Fruit fly (Drosophila melanogaster): ENCODE data around the gene Dip-B.
A peak's percentile ranks its signal among the peaks of the same experiment; 100 is the strongest.

Dip-B gene

DNA sequence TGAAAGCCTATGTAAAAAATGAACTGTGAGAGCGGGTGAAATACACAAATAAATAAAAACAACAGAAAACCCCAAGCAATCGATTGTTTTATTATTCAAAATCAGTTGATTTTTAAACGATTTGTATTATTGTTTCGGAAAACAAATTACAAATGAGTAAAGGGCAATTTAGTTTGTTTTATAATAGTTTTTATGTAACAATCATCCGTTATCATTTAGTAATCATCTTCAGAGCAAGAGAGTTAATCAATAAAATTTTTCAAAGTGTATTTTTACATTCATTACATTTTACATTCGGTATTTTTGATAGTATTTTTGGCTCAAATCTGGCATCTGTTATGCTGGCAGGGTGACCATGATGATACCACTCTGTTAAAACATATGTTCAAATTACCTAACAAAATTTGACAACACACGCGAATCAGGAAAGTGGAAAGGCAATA lies 2.8 kb upstream of the Dip-B start, which contains the start of the genes CG42375 and CG9288 (continued):
- TF ChIP-seq vnd (GFP tag; IDR thresholded peaks at IDR 0.05; ENCODE audit: partially characterized antibody) (no peak), CG17361 (GFP tag; IDR thresholded peaks at IDR 0.05) (peak; percentile 80), ATbp (GFP tag; optimal IDR thresholded peaks at IDR 0.05) (peak; percentile 60), Sry-δ (GFP tag; optimal IDR thresholded peaks at IDR 0.05) (peak; percentile 33), Stat92E (GFP tag; optimal IDR thresholded peaks at IDR 0.05) (no peak), CG13624 (GFP tag; optimal IDR thresholded peaks at IDR 0.05) (peak; percentile 82), pan (optimal IDR thresholded peaks at IDR 0.05) (no peak), pan (GFP tag; optimal IDR thresholded peaks at IDR 0.05 in 1 of 2, IDR thresholded peaks at IDR 0.05 in 1 of 2) (peak in 1 of 2 experiments; percentile 75), CG6683 (GFP tag; optimal IDR thresholded peaks at IDR 0.05) (peak; percentile 54), Asciz (GFP tag; optimal IDR thresholded peaks at IDR 0.05) (peak; percentile 70), Gug (GFP tag; IDR thresholded peaks at IDR 0.05) (peak; percentile 44; the same call in 2 of the 4 replicates), ash1 (GFP tag; optimal IDR thresholded peaks at IDR 0.05) (no peak), CG9215 (GFP tag; IDR thresholded peaks at IDR 0.05) (no peak), nerfin-1 (tag; optimal IDR thresholded peaks at IDR 0.05) (peak; percentile 73), CG11093 (GFP tag; IDR thresholded peaks at IDR 0.05) (no peak), Fer1 (GFP tag; optimal IDR thresholded peaks at IDR 0.05) (peak; percentile 75), CG2129 (GFP tag; IDR thresholded peaks at IDR 0.05; ENCODE audit: partially characterized antibody) (no peak), CG7839 (tag; optimal IDR thresholded peaks at IDR 0.05) (peak; percentile 85), kah (GFP tag; optimal IDR thresholded peaks at IDR 0.05) (peak; percentile 17), grau (tag; optimal IDR thresholded peaks at IDR 0.05) (peak; percentile 28), CG18011 (GFP tag; optimal IDR thresholded peaks at IDR 0.05) (no peak), CG3407 (GFP tag; optimal IDR thresholded peaks at IDR 0.05) (peak; percentile 1), Six4 (GFP tag; optimal IDR thresholded peaks at IDR 0.05) (peak; percentile 34), CG18476 (GFP tag; optimal IDR thresholded peaks at IDR 0.05) (peak; percentile 68), bcd (GFP tag; optimal IDR thresholded peaks at IDR 0.05) (peak; percentile 52), hth (optimal IDR thresholded peaks at IDR 0.05) (no peak), tgo (GFP tag; IDR thresholded peaks at IDR 0.05) (peak; percentile 75), dmrt11E (tag; optimal IDR thresholded peaks at IDR 0.05) (peak; percentile 35), chn (GFP tag; optimal IDR thresholded peaks at IDR 0.05) (no peak), CG18262 (tag; optimal IDR thresholded peaks at IDR 0.05) (peak; percentile 83), CG17359 (tag; optimal IDR thresholded peaks at IDR 0.05) (peak; percentile 76), CG31441 (GFP tag; IDR thresholded peaks at IDR 0.05) (peak; percentile 78), CG12744 (GFP tag; optimal IDR thresholded peaks at IDR 0.05) (no peak), CG1792 (GFP tag; optimal IDR thresholded peaks at IDR 0.05) (peak; percentile 61), CG5245 (GFP tag; optimal IDR thresholded peaks at IDR 0.05) (peak; percentile 53), luna (GFP tag; optimal IDR thresholded peaks at IDR 0.05) (no peak), CG7928 (GFP tag; optimal IDR thresholded peaks at IDR 0.05) (no peak), Drgx (GFP tag; IDR thresholded peaks at IDR 0.05) (peak; percentile 61; the same call in 1 of the 2 replicates), Ptx1 (GFP tag; IDR thresholded peaks at IDR 0.05) (peak; percentile 72), nom (GFP tag; optimal IDR thresholded peaks at IDR 0.05) (no peak), HHEX (GFP tag; optimal IDR thresholded peaks at IDR 0.05) (peak; percentile 72), org-1 (GFP tag; optimal IDR thresholded peaks at IDR 0.05) (no peak), her (GFP tag; optimal IDR thresholded peaks at IDR 0.05) (no peak), cato (GFP tag; optimal IDR thresholded peaks at IDR 0.05; ENCODE audit: borderline replicate concordance) (no peak), CG4854 (GFP tag; optimal IDR thresholded peaks at IDR 0.05) (peak; percentile 66), sug (tag; optimal IDR thresholded peaks at IDR 0.05) (no peak), Neu2 (GFP tag; optimal IDR thresholded peaks at IDR 0.05; ENCODE audit: borderline replicate concordance) (peak; percentile 2), CG13894 (tag; optimal IDR thresholded peaks at IDR 0.05) (no peak), CG4424 (GFP tag; optimal IDR thresholded peaks at IDR 0.05) (peak; percentile 69), NFAT (GFP tag; IDR thresholded peaks at IDR 0.05) (no peak), CG17829 (tag; optimal IDR thresholded peaks at IDR 0.05) (peak; percentile 62)

Data from whole organism, embryonic.